Worm (Caenorhabditis elegans) whole organism, young adult: ENCODE results near the gene F42F12.4.

Experiments
- C17E4.6 ChIP-seq: fragments of 200-800 bp; sonication (Bioruptor generic); IDR thresholded peaks from 2 replicates; pipeline ENCODE4 v1.3.6; 2022; ENCODE audit warnings: missing genetic modification reagents, missing genetic modification characterization, missing compliant biosample characterization
- F23B12.7 ChIP-seq: sonication (generic microtip); optimal IDR thresholded peaks from 2 replicates; lab custom pipeline; 2017; ENCODE audit warnings: missing genetic modification characterization, mild to moderate bottlenecking, missing compliant biosample characterization, antibody characterized with exemption, moderate library complexity; ENCODE audit not compliant: insufficient read depth
- F57A8.1 ChIP-seq: fragments of 200-800 bp; sonication (Bioruptor generic); optimal IDR thresholded peaks from 2 replicates; lab custom pipeline; 2018; ENCODE audit warnings: mild to moderate bottlenecking, missing genetic modification characterization, moderate library complexity, missing compliant biosample characterization
- K12H6.12 ChIP-seq: fragments of 200-800 bp; sonication (Bioruptor generic); optimal IDR thresholded peaks from 2 replicates; lab custom pipeline; 2018; ENCODE audit warnings: mild to moderate bottlenecking, missing genetic modification characterization, missing compliant biosample characterization
- Y53G8AR.9 ChIP-seq: fragments of 200-800 bp; sonication (Bioruptor generic); conservative IDR thresholded peaks from 2 replicates; pipeline ENCODE4 v1.3.6; 2022; ENCODE audit warnings: missing genetic modification reagents, missing genetic modification characterization, missing compliant biosample characterization
- Y56A3A.18 ChIP-seq: fragments of 200-800 bp; sonication (Bioruptor generic); IDR thresholded peaks from 2 replicates; pipeline ENCODE4 v1.3.6; 2022; ENCODE audit warnings: missing genetic modification reagents, missing genetic modification characterization, missing compliant biosample characterization
- ZK185.1 ChIP-seq: sonication (generic microtip); optimal IDR thresholded peaks from 2 replicates; lab custom pipeline; 2016; ENCODE audit warnings: mild to moderate bottlenecking, missing genetic modification characterization, missing compliant biosample characterization; ENCODE audit not compliant: poor library complexity, severe bottlenecking
- akir-1 ChIP-seq: fragments of 200-800 bp; sonication (Bioruptor generic); optimal IDR thresholded peaks from 2 replicates; lab custom pipeline; 2018; ENCODE audit warnings: mild to moderate bottlenecking, missing genetic modification characterization, moderate library complexity, missing compliant biosample characterization
- aptf-2 ChIP-seq: fragments of 200-800 bp; sonication (Bioruptor generic); conservative IDR thresholded peaks from 2 replicates; pipeline ENCODE4 v1.3.6; 2022; ENCODE audit warnings: missing genetic modification reagents, missing genetic modification characterization, missing compliant biosample characterization
- aptf-3 ChIP-seq: fragments of 200-800 bp; sonication (Bioruptor generic); IDR thresholded peaks from 2 replicates; pipeline ENCODE4 v1.3.6; 2022; ENCODE audit warnings: missing genetic modification characterization, missing compliant biosample characterization
- atf-7 ChIP-seq: sonication (generic microtip); optimal IDR thresholded peaks from 2 replicates; lab custom pipeline; 2017; ENCODE audit warnings: mild to moderate bottlenecking, missing genetic modification characterization, missing compliant biosample characterization
- athp-1 ChIP-seq: sonication (generic microtip); optimal IDR thresholded peaks from 2 replicates; lab custom pipeline; 2017; ENCODE audit warnings: mild to moderate bottlenecking, missing genetic modification characterization, missing compliant biosample characterization
- attf-6 ChIP-seq: fragments of 200-800 bp; sonication (Bioruptor generic); IDR thresholded peaks from 2 replicates; pipeline ENCODE4 v1.3.6; 2022; ENCODE audit warnings: missing genetic modification reagents, missing genetic modification characterization, missing compliant biosample characterization
- ccch-3 ChIP-seq: fragments of 200-800 bp; sonication (Bioruptor generic); optimal IDR thresholded peaks from 2 replicates; lab custom pipeline; 2018; ENCODE audit warnings: mild to moderate bottlenecking, missing genetic modification characterization, missing compliant biosample characterization
- cebp-2 ChIP-seq: fragments of 200-800 bp; sonication (Bioruptor generic); IDR thresholded peaks from 2 replicates; pipeline ENCODE4 v1.3.6; 2022; ENCODE audit warnings: missing genetic modification characterization, missing compliant biosample characterization
- ceh-79 ChIP-seq: sonication (generic microtip); optimal IDR thresholded peaks from 2 replicates; lab custom pipeline; 2017; ENCODE audit warnings: mild to moderate bottlenecking, missing genetic modification characterization, missing compliant biosample characterization
- ceh-91 ChIP-seq: fragments of 200-800 bp; sonication (Bioruptor generic); IDR thresholded peaks from 2 replicates; pipeline ENCODE4 v1.3.6; 2022; ENCODE audit warnings: missing genetic modification reagents, missing genetic modification characterization, missing compliant biosample characterization
- dox-1 ChIP-seq: fragments of 200-800 bp; sonication (Bioruptor generic); IDR thresholded peaks from 2 replicates; pipeline ENCODE4 v1.3.6; 2022; ENCODE audit warnings: missing genetic modification reagents, missing genetic modification characterization, missing compliant biosample characterization
- dpff-1 ChIP-seq: sonication (generic microtip); optimal IDR thresholded peaks from 2 replicates; lab custom pipeline; 2017; ENCODE audit warnings: mild to moderate bottlenecking, missing genetic modification characterization, missing compliant biosample characterization
- dpl-1 ChIP-seq: fragments of 150-350 bp; optimal IDR thresholded peaks from 2 replicates; lab custom pipeline; 2014; ENCODE audit warnings: missing biosample characterization, missing genetic modification reagents, missing genetic modification characterization
- egl-18 ChIP-seq: fragments of 200-800 bp; sonication (Bioruptor generic); IDR thresholded peaks from 2 replicates; pipeline ENCODE4 v1.3.6; 2022; ENCODE audit warnings: missing genetic modification reagents, missing genetic modification characterization, missing compliant biosample characterization
- egl-44 ChIP-seq: fragments of 200-800 bp; sonication (Bioruptor generic); IDR thresholded peaks from 2 replicates; pipeline ENCODE4 v1.3.6; 2022; ENCODE audit warnings: missing genetic modification reagents, missing genetic modification characterization, missing compliant biosample characterization
- egrh-3 ChIP-seq: fragments of 200-800 bp; sonication (Bioruptor generic); IDR thresholded peaks from 2 replicates; pipeline ENCODE4 v1.3.6; 2022; ENCODE audit warnings: missing genetic modification reagents, missing genetic modification characterization, missing compliant biosample characterization
- gei-17 ChIP-seq: fragments of 200-800 bp; sonication (Bioruptor generic); optimal IDR thresholded peaks from 2 replicates; lab custom pipeline; 2018; ENCODE audit warnings: mild to moderate bottlenecking, missing genetic modification characterization, missing compliant biosample characterization
- hlh-26 ChIP-seq: fragments of 200-800 bp; sonication (Bioruptor generic); conservative IDR thresholded peaks from 2 replicates; pipeline ENCODE4 v1.3.6; 2022; ENCODE audit warnings: missing genetic modification reagents, missing genetic modification characterization, missing compliant biosample characterization
- hmg-1.2 ChIP-seq: fragments of 200-800 bp; sonication (Bioruptor generic); IDR thresholded peaks from 2 replicates; pipeline ENCODE4 v1.3.6; 2022; ENCODE audit warnings: missing genetic modification reagents, missing genetic modification characterization, missing compliant biosample characterization
- lag-1 ChIP-seq: fragments of 200-800 bp; sonication (Bioruptor generic); IDR thresholded peaks from 2 replicates; pipeline ENCODE4 v1.3.6; 2022; ENCODE audit warnings: missing genetic modification reagents, missing genetic modification characterization, missing compliant biosample characterization
- let-607 ChIP-seq, 2 experiments: fragments of 200-800 bp in 1 of 2; sonication (Bioruptor generic) in 1 of 2; sonication (generic microtip) in 1 of 2; optimal IDR thresholded peaks; 2 replicates each; lab custom pipeline; 2016 to 2018; ENCODE audit warnings: mild to moderate bottlenecking in 2 of 2, missing compliant biosample characterization in 2 of 2, missing genetic modification characterization in 2 of 2, moderate library complexity in 2 of 2, missing genotype in 1 of 2
- lin-35 ChIP-seq, 3 experiments: fragments of 150-350 bp in 2 of 3; sonication (generic microtip) in 1 of 3; optimal IDR thresholded peaks; 2 replicates each; lab custom pipeline; 2014 to 2018; ENCODE audit warnings: missing biosample characterization in 3 of 3, missing genetic modification characterization in 3 of 3, missing genetic modification reagents in 3 of 3
- lin-40 ChIP-seq: sonication (generic microtip); optimal IDR thresholded peaks from 2 replicates; lab custom pipeline; 2016; ENCODE audit warnings: missing genetic modification characterization, mild to moderate bottlenecking, missing compliant biosample characterization, missing genotype, missing genetic modification reagents
- madf-3 ChIP-seq: fragments of 200-800 bp; sonication (Bioruptor generic); IDR thresholded peaks from 2 replicates; pipeline ENCODE4 v1.3.6; 2022; ENCODE audit warnings: missing genetic modification reagents, missing genetic modification characterization, missing compliant biosample characterization
- mcd-1 ChIP-seq: fragments of 200-800 bp; sonication (Bioruptor generic); IDR thresholded peaks from 2 replicates; pipeline ENCODE4 v1.3.6; 2022; ENCODE audit warnings: missing genetic modification reagents, missing genetic modification characterization, missing compliant biosample characterization
- mes-4 ChIP-seq: sonication (generic microtip); optimal IDR thresholded peaks from 2 replicates; lab custom pipeline; 2016; ENCODE audit warnings: missing genotype, missing genetic modification characterization, missing compliant biosample characterization
- nfya-2 ChIP-seq: fragments of 200-800 bp; sonication (Bioruptor generic); IDR thresholded peaks from 2 replicates; pipeline ENCODE4 v1.3.6; 2022; ENCODE audit warnings: missing genetic modification reagents, missing genetic modification characterization, missing compliant biosample characterization
- nfyb-1 ChIP-seq: fragments of 200-800 bp; sonication (Bioruptor generic); IDR thresholded peaks from 2 replicates; pipeline ENCODE4 v1.3.6; 2022; ENCODE audit warnings: missing genetic modification reagents, missing genetic modification characterization, missing compliant biosample characterization
- nhr-90 ChIP-seq: sonication (generic microtip); optimal IDR thresholded peaks from 2 replicates; lab custom pipeline; 2016; ENCODE audit warnings: missing genotype, mild to moderate bottlenecking, missing genetic modification characterization, missing compliant biosample characterization
- pha-4 ChIP-seq: fragments of 150-350 bp; sonication (generic microtip); optimal IDR thresholded peaks from 2 replicates; lab custom pipeline; 2014; ENCODE audit warnings: missing biosample characterization, missing genetic modification reagents, missing genetic modification characterization
- repo-1 ChIP-seq: sonication (generic microtip); optimal IDR thresholded peaks from 2 replicates; lab custom pipeline; 2017; ENCODE audit warnings: mild to moderate bottlenecking, missing genetic modification characterization, missing compliant biosample characterization
- snpc-3.4 ChIP-seq: sonication (generic microtip); optimal IDR thresholded peaks from 2 replicates; lab custom pipeline; 2017; ENCODE audit warnings: missing genetic modification characterization, mild to moderate bottlenecking, missing compliant biosample characterization, antibody characterized with exemption, moderate library complexity, missing genotype, missing genetic modification reagents
- somi-1 ChIP-seq: fragments of 200-800 bp; sonication (Bioruptor generic); optimal IDR thresholded peaks from 2 replicates; lab custom pipeline; 2018; ENCODE audit warnings: mild to moderate bottlenecking, missing genetic modification characterization, missing compliant biosample characterization
- sptf-2 ChIP-seq: fragments of 200-800 bp; sonication (Bioruptor generic); optimal IDR thresholded peaks from 2 replicates; lab custom pipeline; 2018; ENCODE audit warnings: mild to moderate bottlenecking, missing genetic modification characterization, missing compliant biosample characterization
- tbx-9 ChIP-seq: sonication (generic microtip); optimal IDR thresholded peaks from 2 replicates; lab custom pipeline; 2016; ENCODE audit warnings: borderline replicate concordance, missing genetic modification characterization, inconsistent platforms, missing compliant biosample characterization
- tlf-1 ChIP-seq: fragments of 200-800 bp; sonication (Bioruptor generic); optimal IDR thresholded peaks from 2 replicates; lab custom pipeline; 2018; ENCODE audit warnings: mild to moderate bottlenecking, missing genetic modification characterization, missing compliant biosample characterization
- xnd-1 ChIP-seq: sonication (generic microtip); optimal IDR thresholded peaks from 2 replicates; lab custom pipeline; 2016; ENCODE audit warnings: missing genotype, missing genetic modification reagents, missing genetic modification characterization, missing compliant biosample characterization
- zfh-2 ChIP-seq: fragments of 200-800 bp; sonication (Bioruptor generic); conservative IDR thresholded peaks from 2 replicates; pipeline ENCODE4 v1.3.6; 2022; ENCODE audit warnings: missing genetic modification reagents, missing genetic modification characterization, missing compliant biosample characterization
- ztf-18 ChIP-seq: sonication (generic microtip); optimal IDR thresholded peaks from 2 replicates; lab custom pipeline; 2016; ENCODE audit warnings: missing genotype, mild to moderate bottlenecking, missing genetic modification characterization, missing compliant biosample characterization
- ztf-22 ChIP-seq: fragments of 200-800 bp; sonication (Bioruptor generic); optimal IDR thresholded peaks from 2 replicates; lab custom pipeline; 2018; ENCODE audit warnings: mild to moderate bottlenecking, missing genetic modification characterization, moderate library complexity, missing compliant biosample characterization
- ztf-25 ChIP-seq: fragments of 200-800 bp; sonication (Bioruptor generic); IDR thresholded peaks from 2 replicates; pipeline ENCODE4 v1.3.6; 2022; ENCODE audit warnings: missing genetic modification reagents, missing genetic modification characterization, missing compliant biosample characterization

Gene F42F12.4

DNA sequence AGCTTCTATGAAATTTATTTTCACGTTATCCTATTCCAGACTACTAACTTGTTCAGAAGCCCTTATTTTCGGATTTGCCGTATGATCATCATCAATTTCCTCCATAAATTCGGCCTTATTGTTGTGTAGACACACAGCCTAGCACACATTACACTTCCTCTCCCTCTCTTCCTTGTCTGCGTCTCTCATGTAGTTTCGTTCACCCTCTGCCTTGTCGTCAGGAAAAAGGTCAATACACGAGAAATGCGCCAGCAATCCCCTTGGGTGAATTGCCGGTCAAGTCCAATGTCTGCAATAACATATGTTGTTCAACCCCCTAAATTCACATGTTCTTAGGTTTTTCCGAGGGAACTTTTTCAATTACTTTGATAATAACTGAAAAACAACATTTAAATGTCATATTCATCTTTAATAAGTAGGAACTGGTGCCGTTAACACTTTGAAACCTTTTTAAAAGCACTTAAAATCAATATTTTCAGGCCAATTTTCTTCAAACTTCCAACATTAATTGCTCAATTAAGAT lies 41.1 kb upstream of the F42F12.4 start, which contains the start of gene F17E5.2 (continued):
- TF ChIP-seq nfya-2 (GFP tag; lab: Robert Waterston, UW): no peak
- peak; percentile 95 for TF ChIP-seq ztf-18 (tag; lab: Kevin White, UChicago)
- no peak for TF ChIP-seq egrh-3
- TF ChIP-seq mes-4: no peak
- peak; percentile 53 for TF ChIP-seq tlf-1 (GFP tag; lab: Kevin White, UChicago)
- TF ChIP-seq ZK185.1: peak; percentile 61
- no peak for TF ChIP-seq tbx-9
- no peak for TF ChIP-seq snpc-3.4 (tag; lab: Kevin White, UChicago)
- no peak for TF ChIP-seq madf-3 (GFP tag; lab: Robert Waterston, UW)
- no peak for TF ChIP-seq lag-1
- TF ChIP-seq xnd-1 (tag; lab: Kevin White, UChicago): no peak
- TF ChIP-seq aptf-3 (GFP tag; lab: Robert Waterston, UW): no peak
- TF ChIP-seq cebp-2 (GFP tag; lab: Robert Waterston, UW): no peak
- peak; percentile 93 for TF ChIP-seq lin-40 (tag; lab: Kevin White, UChicago)
- TF ChIP-seq atf-7: peak; percentile 19
- TF ChIP-seq dpff-1 (tag; lab: Kevin White, UChicago): no peak
- no peak for TF ChIP-seq F57A8.1 (GFP tag; lab: Kevin White, UChicago)
- TF ChIP-seq hmg-1.2 (GFP tag; lab: Robert Waterston, UW): peak; percentile 87
- TF ChIP-seq gei-17 (GFP tag; lab: Kevin White, UChicago): peak; percentile 58
- TF ChIP-seq nfyb-1 (GFP tag; lab: Robert Waterston, UW): peak; percentile 83
- peak; percentile 88 for TF ChIP-seq K12H6.12
- TF ChIP-seq ceh-91 (GFP tag; lab: Robert Waterston, UW): no peak
- TF ChIP-seq Y56A3A.18 (GFP tag; lab: Robert Waterston, UW): 0 out of 2 replicates have a peak, but pooled peaks have one; percentile 48
- TF ChIP-seq aptf-2 (GFP tag; lab: Robert Waterston, UW): no peak
- 0 out of 2 replicates have a peak, but pooled peaks have one; percentile 61 for TF ChIP-seq egl-18
- no peak for TF ChIP-seq sptf-2 (GFP tag; lab: Kevin White, UChicago)
- TF ChIP-seq hlh-26 (GFP tag; lab: Robert Waterston, UW): no peak
- TF ChIP-seq somi-1 (GFP tag; lab: Kevin White, UChicago): peak; percentile 47
- peak; percentile 27 for TF ChIP-seq pha-4
- no peak for TF ChIP-seq dpl-1 (GFP tag; lab: Kevin White, UChicago)
- no peak for TF ChIP-seq akir-1 (GFP tag; lab: Kevin White, UChicago)
- no peak for TF ChIP-seq dox-1
- peak; percentile 14 for TF ChIP-seq F23B12.7 (tag; lab: Kevin White, UChicago)
- TF ChIP-seq ccch-3 (GFP tag; lab: Kevin White, UChicago): no peak
- TF ChIP-seq zfh-2 (GFP tag; lab: Robert Waterston, UW): no peak
- TF ChIP-seq Y53G8AR.9 (GFP tag; lab: Robert Waterston, UW): peak; percentile 75
- no peak for TF ChIP-seq ztf-25 (GFP tag; lab: Robert Waterston, UW)
- no peak for TF ChIP-seq nhr-90
- peak; percentile 6 for TF ChIP-seq athp-1 (tag; lab: Kevin White, UChicago)
- TF ChIP-seq let-607 (tag; optimal IDR thresholded peaks at IDR 0.05; lab: Kevin White, UChicago): peak; percentile 67 to 72
- TF ChIP-seq C17E4.6 (GFP tag; lab: Robert Waterston, UW): no peak
- no peak for TF ChIP-seq ceh-79 (tag; lab: Kevin White, UChicago)
- no peak; the same call in 1 of the 2 replicates for TF ChIP-seq mcd-1
- peak; percentile 65 for TF ChIP-seq repo-1 (tag; lab: Kevin White, UChicago)
- no peak for TF ChIP-seq attf-6 (GFP tag; lab: Robert Waterston, UW)
- peak; percentile 62 for TF ChIP-seq ztf-22 (GFP tag; lab: Kevin White, UChicago)
- peak in 1 of 3 experiments; percentile 93 for TF ChIP-seq lin-35 (GFP tag; optimal IDR thresholded peaks at IDR 0.05; lab: Kevin White, UChicago)
- TF ChIP-seq egl-44 (GFP tag; lab: Robert Waterston, UW): peak; percentile 63; the same call in 1 of the 2 replicates
